Fruit fly (Drosophila melanogaster) Kc167 (cell line): Measurements from ENCODE around the gene CG4842.

Experiments used
- Myc ChIP-seq: fragments of >200 bp; optimal IDR thresholded peaks from 2 replicates; lab custom pipeline; 2017; ENCODE audit warnings: missing external identifiers
- h ChIP-seq: fragments of >200 bp; optimal IDR thresholded peaks from 3 replicates; lab custom pipeline; 2018; ENCODE audit warnings: missing external identifiers
- insv ChIP-seq: fragments of >200 bp; optimal IDR thresholded peaks from 3 replicates; lab custom pipeline; 2018; ENCODE audit warnings: missing external identifiers
- psq ChIP-seq: fragments of >200 bp; optimal IDR thresholded peaks from 2 replicates; lab custom pipeline; 2017; ENCODE audit warnings: missing external identifiers
- ttk ChIP-seq: sonication (Bioruptor generic); optimal IDR thresholded peaks from 2 replicates; lab custom pipeline; 2017; ENCODE audit warnings: missing external identifiers

DNA sequence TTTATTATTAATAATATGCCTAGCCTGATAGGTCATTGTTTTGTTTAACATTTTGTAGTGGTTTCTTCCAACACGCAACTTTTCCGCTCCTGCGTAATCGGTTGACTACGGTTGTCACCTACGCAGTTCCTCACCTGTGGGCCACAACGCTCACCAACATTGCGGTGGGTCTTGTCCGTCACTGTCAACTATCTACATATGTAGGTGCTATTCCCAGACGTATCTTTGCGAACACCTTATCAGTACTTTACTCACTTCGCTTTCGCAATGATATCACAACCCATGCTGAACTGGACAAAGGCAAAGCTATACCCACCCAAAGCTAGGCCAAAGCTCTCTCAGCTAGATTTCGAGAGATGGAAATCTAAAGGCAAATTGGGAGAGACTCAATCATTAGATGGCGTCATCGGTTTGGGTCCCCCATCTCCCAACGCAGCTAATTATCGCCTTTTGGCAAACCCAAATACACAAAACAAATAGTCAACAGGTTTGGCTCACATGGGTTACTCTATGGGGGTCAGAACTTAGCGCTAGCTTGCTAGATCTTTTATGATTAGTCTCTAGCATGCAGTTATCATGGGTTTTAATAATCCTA, 11.9 kb upstream of the CG4842 start:
- no peak for TF ChIP-seq psq
- no peak for TF ChIP-seq insv
- TF ChIP-seq h (lab: Kevin White, UChicago): no peak
- no peak for TF ChIP-seq Myc (lab: Kevin White, UChicago)
- TF ChIP-seq ttk (lab: Kevin White, UChicago): no peak
